Worm (Caenorhabditis elegans): ENCODE results near the gene K11H12.5.
A peak's percentile ranks its signal among the peaks of the same experiment; 100 is the strongest.

The K11H12.5 gene

ce11 chrIV:676280-676679 lies at the start of gene K11H12.5:
TSS of gene K11H12.5 (plus strand) at chrIV:676580.
- no peak for TF ChIP-seq W03F9.2 (tag; optimal IDR thresholded peaks at IDR 0.05)
- TF ChIP-seq him-1 (tag; optimal IDR thresholded peaks at IDR 0.05), result no peak
- TF ChIP-seq dao-5 (tag; optimal IDR thresholded peaks at IDR 0.05), result no peak

ce11 chrIV:627237-627636 lies 49.1 kb upstream of the K11H12.5 start, which contains the start of gene nhr-76:
TSS of gene nhr-76 (plus strand) at chrIV:627537.
- TF ChIP-seq W03F9.2 (tag; optimal IDR thresholded peaks at IDR 0.05) (no peak), him-1 (tag; optimal IDR thresholded peaks at IDR 0.05) (no peak), dao-5 (tag; optimal IDR thresholded peaks at IDR 0.05) (no peak)

- TF ChIP-seq him-1 (tag; optimal IDR thresholded peaks at IDR 0.05) (no peak), dao-5 (tag; optimal IDR thresholded peaks at IDR 0.05) (no peak), W03F9.2 (tag; optimal IDR thresholded peaks at IDR 0.05) (no peak)
These were observed 45.8 kb upstream of the K11H12.5 start for ce11 chrIV:630598-630997.

ce11 chrIV:631869-632268 lies 44.5 kb upstream of the K11H12.5 start:
- no peak for TF ChIP-seq him-1 (tag; optimal IDR thresholded peaks at IDR 0.05)
- no peak for TF ChIP-seq W03F9.2 (tag; optimal IDR thresholded peaks at IDR 0.05)
- TF ChIP-seq dao-5 (tag; optimal IDR thresholded peaks at IDR 0.05), result no peak

- TF ChIP-seq dao-5 (tag; optimal IDR thresholded peaks at IDR 0.05), result no peak
- TF ChIP-seq W03F9.2 (tag; optimal IDR thresholded peaks at IDR 0.05), result no peak
- no peak for TF ChIP-seq him-1 (tag; optimal IDR thresholded peaks at IDR 0.05)
These were observed 42.8 kb upstream of the K11H12.5 start for ce11 chrIV:633565-633964.

ce11 chrIV:639167-639566 lies 37.2 kb upstream of the K11H12.5 start:
- TF ChIP-seq him-1 (tag; optimal IDR thresholded peaks at IDR 0.05), result no peak

- TF ChIP-seq him-1 (tag; optimal IDR thresholded peaks at IDR 0.05) (no peak), W03F9.2 (tag; optimal IDR thresholded peaks at IDR 0.05) (no peak), dao-5 (tag; optimal IDR thresholded peaks at IDR 0.05) (no peak)
These were observed 32.9 kb upstream of the K11H12.5 start for ce11 chrIV:643481-643880.

ce11 chrIV:648362-648761 lies 28.0 kb upstream of the K11H12.5 start:
- no peak for TF ChIP-seq him-1 (tag; optimal IDR thresholded peaks at IDR 0.05)
- TF ChIP-seq dao-5 (tag; optimal IDR thresholded peaks at IDR 0.05), result no peak
- TF ChIP-seq W03F9.2 (tag; optimal IDR thresholded peaks at IDR 0.05), result no peak

ce11 chrIV:649365-649764 lies 27.0 kb upstream of the K11H12.5 start, which contains the start of gene K11H12.9:
TSS of gene K11H12.9 (plus strand) at chrIV:649665.
- no peak for TF ChIP-seq W03F9.2 (tag; optimal IDR thresholded peaks at IDR 0.05)
- TF ChIP-seq dao-5 (tag; optimal IDR thresholded peaks at IDR 0.05), result no peak
- TF ChIP-seq him-1 (tag; optimal IDR thresholded peaks at IDR 0.05), result no peak

- TF ChIP-seq him-1 (tag; optimal IDR thresholded peaks at IDR 0.05), result no peak
These were observed 23.1 kb upstream of the K11H12.5 start, which contains the start of gene K11H12.1 for ce11 chrIV:653138-653848. TSS of gene K11H12.1 (minus strand) at chrIV:653421.

ce11 chrIV:654526-655440 lies 21.6 kb upstream of the K11H12.5 start, which contains the start of the genes rpl-15 and K11H12.8:
TSS of gene rpl-15 (minus strand) at chrIV:654576.
TSS of gene K11H12.8 (plus strand) at chrIV:655390.
- peak; percentile 99 for TF ChIP-seq W03F9.2 (tag; optimal IDR thresholded peaks at IDR 0.05)
- peak; percentile 100 for TF ChIP-seq him-1 (tag; optimal IDR thresholded peaks at IDR 0.05)
- peak; percentile 83 for TF ChIP-seq dao-5 (tag; optimal IDR thresholded peaks at IDR 0.05)

- TF ChIP-seq dao-5 (tag; optimal IDR thresholded peaks at IDR 0.05), result no peak
- no peak for TF ChIP-seq W03F9.2 (tag; optimal IDR thresholded peaks at IDR 0.05)
- no peak for TF ChIP-seq him-1 (tag; optimal IDR thresholded peaks at IDR 0.05)
These were observed 19.3 kb upstream of the K11H12.5 start for ce11 chrIV:657046-657445.

- TF ChIP-seq him-1 (tag; optimal IDR thresholded peaks at IDR 0.05) (no peak), W03F9.2 (tag; optimal IDR thresholded peaks at IDR 0.05) (no peak), dao-5 (tag; optimal IDR thresholded peaks at IDR 0.05) (no peak)
These were observed 18.4 kb upstream of the K11H12.5 start for ce11 chrIV:657932-658331.

Data from whole organism, L4/young adult.